Worm (Caenorhabditis elegans) whole organism, L3 larva: ENCODE measurements around the gene col-17.

Experiments
- R02D3.7 ChIP-seq: fragments of 150-350 bp; optimal IDR thresholded peaks from 2 replicates; lab custom pipeline; 2014; ENCODE audit warnings: missing biosample characterization, missing genetic modification characterization
- ZK546.5 ChIP-seq: sonication (generic microtip); optimal IDR thresholded peaks from 2 replicates; lab custom pipeline; 2017; ENCODE audit warnings: missing biosample characterization, missing genetic modification characterization
- aly-2 ChIP-seq: fragments of 150-350 bp; optimal IDR thresholded peaks from 2 replicates; lab custom pipeline; 2014; ENCODE audit warnings: missing biosample characterization, missing genetic modification characterization
- ama-1 ChIP-seq: fragments of 150-350 bp; optimal IDR thresholded peaks from 2 replicates; lab custom pipeline; 2018
- ceh-16 ChIP-seq: sonication (generic microtip); optimal IDR thresholded peaks from 2 replicates; lab custom pipeline; 2017; ENCODE audit warnings: missing biosample characterization, missing genetic modification characterization
- ceh-28 ChIP-seq: fragments of 150-350 bp; optimal IDR thresholded peaks from 2 replicates; lab custom pipeline; 2014; ENCODE audit warnings: missing biosample characterization, missing genetic modification reagents, missing genetic modification characterization
- ceh-82 ChIP-seq: fragments of 150-350 bp; optimal IDR thresholded peaks from 2 replicates; lab custom pipeline; 2014; ENCODE audit warnings: missing biosample characterization, missing genetic modification characterization
- ceh-9 ChIP-seq: sonication (generic microtip); optimal IDR thresholded peaks from 2 replicates; lab custom pipeline; 2018; ENCODE audit warnings: missing biosample characterization, missing genetic modification characterization
- daf-12 ChIP-seq: fragments of 150-350 bp; optimal IDR thresholded peaks from 2 replicates; lab custom pipeline; 2014; ENCODE audit warnings: missing biosample characterization, missing genetic modification reagents, missing genetic modification characterization
- egl-27 ChIP-seq: sonication (generic microtip); optimal IDR thresholded peaks from 4 replicates; lab custom pipeline; 2017; ENCODE audit warnings: missing biosample characterization, missing genetic modification reagents, missing genetic modification characterization
- egl-5 ChIP-seq: fragments of 150-350 bp; optimal IDR thresholded peaks from 2 replicates; lab custom pipeline; 2017; ENCODE audit warnings: missing biosample characterization, missing genetic modification reagents, missing genetic modification characterization, inconsistent platforms
- elt-1 ChIP-seq: fragments of 150-350 bp; optimal IDR thresholded peaks from 2 replicates; lab custom pipeline; 2014; ENCODE audit warnings: missing biosample characterization, missing genetic modification characterization
- elt-2 ChIP-seq: sonication (generic microtip); optimal IDR thresholded peaks from 2 replicates; lab custom pipeline; 2016; ENCODE audit warnings: missing genetic modification reagents, mild to moderate bottlenecking, missing genetic modification characterization, missing compliant biosample characterization
- elt-3 ChIP-seq, 3 experiments: fragments of 150-350 bp in 1 of 3; sonication (generic microtip) in 2 of 3; optimal IDR thresholded peaks; 2 replicates in 2 of 3; 4 replicates in 1 of 3; lab custom pipeline; 2014 to 2017; ENCODE audit warnings: missing biosample characterization in 3 of 3, missing genetic modification characterization in 3 of 3
- eor-1 ChIP-seq, 2 experiments: fragments of 150-350 bp; optimal IDR thresholded peaks; 2 replicates each; lab custom pipeline; 2014 to 2018; ENCODE audit warnings: missing biosample characterization in 2 of 2, missing genetic modification characterization in 2 of 2
- fkh-10 ChIP-seq: sonication (generic microtip); optimal IDR thresholded peaks from 2 replicates; lab custom pipeline; 2017; ENCODE audit warnings: missing biosample characterization, missing genetic modification reagents, missing genetic modification characterization
- fkh-2 ChIP-seq: fragments of 150-350 bp; optimal IDR thresholded peaks from 2 replicates; lab custom pipeline; 2014; ENCODE audit warnings: missing biosample characterization, missing genetic modification reagents, missing genetic modification characterization
- fos-1 ChIP-seq: fragments of 150-350 bp; optimal IDR thresholded peaks from 2 replicates; lab custom pipeline; 2014; ENCODE audit warnings: missing biosample characterization, missing genetic modification characterization
- hmg-11 ChIP-seq: sonication (generic microtip); optimal IDR thresholded peaks from 2 replicates; lab custom pipeline; 2016; ENCODE audit warnings: missing genetic modification characterization, missing compliant biosample characterization
- jun-1 ChIP-seq: fragments of 150-350 bp; optimal IDR thresholded peaks from 2 replicates; lab custom pipeline; 2014; ENCODE audit warnings: missing biosample characterization, missing genetic modification reagents, missing genetic modification characterization
- lin-15B ChIP-seq: fragments of 150-350 bp; optimal IDR thresholded peaks from 2 replicates; lab custom pipeline; 2014; ENCODE audit warnings: missing biosample characterization, missing genetic modification characterization
- lin-39 ChIP-seq: fragments of 150-350 bp; optimal IDR thresholded peaks from 2 replicates; lab custom pipeline; 2018; ENCODE audit warnings: missing biosample characterization, missing genetic modification reagents, missing genetic modification characterization
- lsy-12 ChIP-seq: sonication (generic microtip); optimal IDR thresholded peaks from 2 replicates; lab custom pipeline; 2016; ENCODE audit warnings: mild to moderate bottlenecking, missing genetic modification characterization, missing compliant biosample characterization
- mdl-1 ChIP-seq: fragments of 150-350 bp; optimal IDR thresholded peaks from 2 replicates; lab custom pipeline; 2014; ENCODE audit warnings: missing biosample characterization, missing genetic modification characterization
- mml-1 ChIP-seq: fragments of 150-350 bp; sonication (generic microtip); optimal IDR thresholded peaks from 3 replicates; lab custom pipeline; 2014; ENCODE audit warnings: missing biosample characterization, missing genetic modification characterization
- nfya-1 ChIP-seq: sonication (generic microtip); optimal IDR thresholded peaks from 2 replicates; lab custom pipeline; 2017; ENCODE audit warnings: missing genetic modification characterization, mild to moderate bottlenecking, missing compliant biosample characterization, antibody characterized with exemption, moderate library complexity; ENCODE audit not compliant: insufficient read depth
- nhr-11 ChIP-seq: fragments of 150-350 bp; optimal IDR thresholded peaks from 2 replicates; lab custom pipeline; 2014; ENCODE audit warnings: missing biosample characterization, missing genetic modification characterization
- nhr-23 ChIP-seq: fragments of 150-350 bp; optimal IDR thresholded peaks from 2 replicates; lab custom pipeline; 2014; ENCODE audit warnings: missing biosample characterization, missing genetic modification reagents, missing genetic modification characterization
- nhr-237 ChIP-seq: fragments of 150-350 bp; optimal IDR thresholded peaks from 2 replicates; lab custom pipeline; 2014; ENCODE audit warnings: missing biosample characterization, missing genetic modification characterization
- nhr-28 ChIP-seq: fragments of 150-350 bp; optimal IDR thresholded peaks from 2 replicates; lab custom pipeline; 2014; ENCODE audit warnings: missing biosample characterization, missing genetic modification characterization
- nhr-43 ChIP-seq: sonication (generic microtip); optimal IDR thresholded peaks from 2 replicates; lab custom pipeline; 2016; ENCODE audit warnings: mild to moderate bottlenecking, missing genetic modification characterization, missing compliant biosample characterization; ENCODE audit not compliant: poor library complexity, severe bottlenecking
- nhr-67 ChIP-seq: fragments of 150-350 bp; optimal IDR thresholded peaks from 2 replicates; lab custom pipeline; 2014; ENCODE audit warnings: missing biosample characterization, missing genetic modification characterization
- nhr-77 ChIP-seq: fragments of 150-350 bp; optimal IDR thresholded peaks from 2 replicates; lab custom pipeline; 2014; ENCODE audit warnings: missing biosample characterization, missing genetic modification characterization
- pha-4 ChIP-seq: fragments of 150-350 bp; optimal IDR thresholded peaks from 2 replicates; lab custom pipeline; 2014; ENCODE audit warnings: missing biosample characterization, missing genetic modification reagents, missing genetic modification characterization
- pqm-1 ChIP-seq: fragments of 150-350 bp; optimal IDR thresholded peaks from 2 replicates; lab custom pipeline; 2017; ENCODE audit warnings: missing biosample characterization, missing genetic modification characterization, inconsistent platforms
- skn-1 ChIP-seq: fragments of 150-350 bp; optimal IDR thresholded peaks from 2 replicates; lab custom pipeline; 2014; ENCODE audit warnings: missing biosample characterization, missing genetic modification characterization
- snpc-4 ChIP-seq: fragments of 150-350 bp; optimal IDR thresholded peaks from 2 replicates; lab custom pipeline; 2014; ENCODE audit warnings: missing biosample characterization, missing genetic modification characterization
- tbx-2 ChIP-seq: sonication (generic microtip); optimal IDR thresholded peaks from 2 replicates; lab custom pipeline; 2016; ENCODE audit warnings: mild to moderate bottlenecking, missing genetic modification characterization, missing compliant biosample characterization
- unc-62 ChIP-seq: fragments of 150-350 bp; sonication (generic microtip); optimal IDR thresholded peaks from 4 replicates; lab custom pipeline; 2014; ENCODE audit warnings: missing biosample characterization, missing genetic modification reagents, missing genetic modification characterization
- zag-1 ChIP-seq: fragments of 150-350 bp; optimal IDR thresholded peaks from 2 replicates; lab custom pipeline; 2014; ENCODE audit warnings: missing biosample characterization, missing genetic modification characterization
- ztf-11 ChIP-seq: fragments of 150-350 bp; optimal IDR thresholded peaks from 2 replicates; lab custom pipeline; 2014; ENCODE audit warnings: missing biosample characterization, missing genetic modification characterization
- ztf-4 ChIP-seq: fragments of 150-350 bp; optimal IDR thresholded peaks from 2 replicates; lab custom pipeline; 2014; ENCODE audit warnings: missing biosample characterization, missing genetic modification characterization

Gene col-17

DNA sequence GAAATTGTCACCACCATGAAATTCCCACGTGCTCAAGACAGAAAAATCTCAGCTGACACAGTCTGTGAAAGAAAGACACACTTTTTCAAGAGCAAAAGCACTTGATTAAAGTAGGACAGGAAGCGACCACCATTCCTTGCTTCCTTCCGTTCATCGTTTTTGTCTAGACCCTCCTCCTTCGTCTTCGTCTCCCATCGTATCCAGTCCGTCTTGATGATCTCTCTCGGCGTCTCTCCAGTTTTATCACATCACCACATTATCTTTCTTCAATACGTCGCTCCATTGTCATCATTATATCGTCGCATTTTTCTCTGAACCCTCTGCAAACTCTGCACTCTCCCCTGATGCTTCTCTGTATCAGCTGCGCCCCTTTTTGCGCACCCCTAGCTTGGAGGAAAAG, 40.8 kb upstream of the col-17 start (continued):
- TF ChIP-seq nhr-23: peak; percentile 26
- TF ChIP-seq, all 47 proteins: peak for 7

DNA sequence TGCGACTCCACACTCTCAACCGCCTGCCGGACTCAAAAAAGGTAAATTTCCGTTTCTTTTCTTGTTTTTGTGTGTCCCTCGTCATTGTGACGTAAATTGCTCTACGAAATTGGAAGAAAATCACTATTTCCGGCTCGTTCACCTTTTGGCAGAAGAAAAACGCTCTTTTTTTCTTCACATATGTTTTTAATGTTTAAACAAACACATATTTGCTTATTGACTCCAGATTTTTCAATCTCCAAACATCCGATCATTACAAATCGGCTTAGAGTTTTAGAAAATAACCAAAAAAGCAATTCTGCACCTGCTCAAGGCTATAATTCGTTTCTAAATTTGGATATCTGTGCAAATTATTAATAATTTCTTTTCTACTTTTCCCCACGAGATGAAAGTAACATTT, 38.5 kb upstream of the col-17 start:
- TF ChIP-seq elt-2 (tag; lab: Kevin White, UChicago) (no peak), ztf-11 (tag; lab: Kevin White, UChicago) (no peak), ceh-16 (tag; lab: Kevin White, UChicago) (no peak), lin-15B (no peak), nhr-77 (tag; lab: Kevin White, UChicago) (no peak), nhr-43 (tag; lab: Kevin White, UChicago) (no peak), elt-1 (tag; lab: Kevin White, UChicago) (no peak), zag-1 (tag; lab: Kevin White, UChicago) (no peak), nhr-11 (tag; lab: Kevin White, UChicago) (no peak), jun-1 (tag; lab: Kevin White, UChicago) (no peak), nhr-28 (no peak), lsy-12 (tag; lab: Kevin White, UChicago) (no peak), nhr-23 (no peak), R02D3.7 (no peak)

DNA sequence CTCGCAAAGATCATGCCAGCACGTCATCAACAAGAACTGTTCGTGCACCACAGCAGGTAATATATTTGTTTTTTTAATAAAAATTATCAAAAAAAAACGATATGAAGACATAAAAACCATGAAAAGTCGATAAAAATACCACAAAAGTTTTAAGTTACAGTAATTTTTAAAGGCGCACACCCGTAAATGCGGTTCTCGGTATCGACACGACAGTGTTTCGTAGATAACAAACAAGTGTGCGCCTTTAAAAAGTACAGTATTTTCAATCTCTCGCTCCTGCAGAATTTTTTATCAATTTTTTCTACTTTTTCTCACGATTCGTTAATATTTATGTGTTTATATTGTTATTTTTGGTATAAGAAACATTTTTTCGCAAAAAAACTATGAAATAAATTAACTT, 38.0 kb upstream of the col-17 start:
- TF ChIP-seq skn-1 (tag; lab: Kevin White, UChicago) (no peak), hmg-11 (tag; lab: Kevin White, UChicago) (no peak), ama-1 (lab: Kevin White, UChicago) (no peak), jun-1 (tag; lab: Kevin White, UChicago) (no peak)

DNA sequence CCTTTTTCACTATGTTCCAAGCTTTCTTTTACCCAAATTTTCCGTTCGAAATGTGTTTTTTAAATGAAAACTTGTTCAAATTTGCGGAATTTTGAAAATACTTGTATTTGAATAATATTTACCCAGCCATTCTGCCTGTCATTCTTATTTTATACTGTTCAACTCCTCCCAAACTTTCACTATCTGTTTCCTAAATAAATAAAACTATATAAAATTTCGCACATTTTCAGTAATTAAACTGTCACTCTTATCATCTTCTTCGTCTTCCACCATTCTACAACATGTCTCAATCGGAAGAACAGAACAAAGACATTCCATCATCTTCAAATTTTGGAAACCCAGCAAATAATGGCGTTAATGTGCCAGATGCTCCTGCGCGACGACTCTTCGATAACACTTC, 37.4 kb upstream of the col-17 start, which contains the start of gene btbd-10:
btbd-10 (plus strand) TSS at position 231 of the 400 bp plus-strand sequence.
- TF ChIP-seq R02D3.7: no peak
- no peak for TF ChIP-seq ceh-28 (tag; lab: Kevin White, UChicago)
- TF ChIP-seq elt-2 (tag; lab: Kevin White, UChicago): peak; percentile 75
- no peak for TF ChIP-seq fos-1 (tag; lab: Kevin White, UChicago)

DNA sequence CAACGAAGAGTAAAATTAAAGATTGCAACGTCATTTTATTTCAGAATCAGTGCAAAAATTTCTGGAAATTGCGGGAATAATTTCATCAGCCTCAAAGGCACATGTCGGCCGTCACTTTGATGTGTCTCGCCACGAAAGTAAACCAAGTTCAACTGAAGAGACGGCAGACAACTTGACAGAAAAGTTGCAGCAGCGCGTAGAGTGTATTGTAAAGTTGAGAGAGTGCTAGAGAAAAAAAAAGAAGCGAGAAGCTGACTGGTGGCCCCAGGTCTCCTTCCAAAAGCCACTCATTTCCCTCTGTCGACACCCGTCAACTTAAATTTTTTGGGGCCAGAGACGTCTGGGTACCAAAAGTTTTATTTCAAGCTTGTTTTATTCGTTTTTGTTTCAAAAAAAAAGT, 36.9 kb upstream of the col-17 start:
- no peak for TF ChIP-seq ztf-11 (tag; lab: Kevin White, UChicago)
- TF ChIP-seq zag-1 (tag; lab: Kevin White, UChicago): no peak
- no peak for TF ChIP-seq nhr-28
- no peak for TF ChIP-seq nhr-43 (tag; lab: Kevin White, UChicago)
- peak; percentile 46 for TF ChIP-seq fkh-10 (GFP tag; lab: Kevin White, UChicago)
- TF ChIP-seq ceh-9 (tag; lab: Kevin White, UChicago): no peak
- peak; percentile 37 for TF ChIP-seq unc-62 (GFP tag; lab: Kevin White, UChicago)
- no peak for TF ChIP-seq lsy-12 (tag; lab: Kevin White, UChicago)
- no peak for TF ChIP-seq tbx-2 (tag; lab: Kevin White, UChicago)
- TF ChIP-seq mdl-1 (tag; lab: Kevin White, UChicago): no peak
- peak; percentile 36 for TF ChIP-seq ceh-28 (tag; lab: Kevin White, UChicago)
- TF ChIP-seq elt-1 (tag; lab: Kevin White, UChicago): no peak
- no peak for TF ChIP-seq fos-1 (tag; lab: Kevin White, UChicago)
- no peak for TF ChIP-seq ceh-16 (tag; lab: Kevin White, UChicago)
- TF ChIP-seq aly-2: no peak
- peak; percentile 96 for TF ChIP-seq nfya-1 (tag; lab: Kevin White, UChicago)
- TF ChIP-seq nhr-23: peak; percentile 47
- TF ChIP-seq hmg-11 (tag; lab: Kevin White, UChicago): peak; percentile 83
- no peak for TF ChIP-seq nhr-77 (tag; lab: Kevin White, UChicago)
- no peak for TF ChIP-seq ama-1 (lab: Kevin White, UChicago)
- peak; percentile 77 for TF ChIP-seq snpc-4
- peak; percentile 56 for TF ChIP-seq jun-1 (tag; lab: Kevin White, UChicago)
- no peak for TF ChIP-seq ZK546.5 (tag; lab: Kevin White, UChicago)
- no peak for TF ChIP-seq fkh-2 (tag; lab: Kevin White, UChicago)
- no peak for TF ChIP-seq daf-12
- no peak for TF ChIP-seq R02D3.7
- TF ChIP-seq eor-1 (tag; optimal IDR thresholded peaks at IDR 0.05; lab: Kevin White, UChicago): no peak
- no peak for TF ChIP-seq ceh-82 (tag; lab: Kevin White, UChicago)
- TF ChIP-seq nhr-11 (tag; lab: Kevin White, UChicago): no peak
- TF ChIP-seq mml-1: no peak
- peak; percentile 70 for TF ChIP-seq skn-1 (tag; lab: Kevin White, UChicago)
- TF ChIP-seq nhr-237: no peak
- TF ChIP-seq ztf-4 (tag; lab: Kevin White, UChicago): no peak
- peak; percentile 68 for TF ChIP-seq elt-2 (tag; lab: Kevin White, UChicago)
- TF ChIP-seq egl-27 (tag; lab: Kevin White, UChicago): peak; percentile 18
- TF ChIP-seq lin-39 (tag; lab: Kevin White, UChicago): peak; percentile 68
- no peak for TF ChIP-seq nhr-67
- TF ChIP-seq egl-5 (tag; lab: Kevin White, UChicago): peak; percentile 78
- peak; percentile 84 for TF ChIP-seq pha-4 (tag; lab: Kevin White, UChicago)
- peak; percentile 87 for TF ChIP-seq lin-15B
- no peak for TF ChIP-seq elt-3 (tag; optimal IDR thresholded peaks at IDR 0.05; lab: Kevin White, UChicago)
- TF ChIP-seq pqm-1: peak; percentile 50
